Worm (Caenorhabditis elegans) whole organism, midembryonic: ENCODE data around the gene col-114.

ENCODE experiments used
- T22C8.4 ChIP-seq: fragments of 200-800 bp; sonication (Bioruptor generic); IDR thresholded peaks from 2 replicates; pipeline ENCODE4 v1.3.6; 2022; ENCODE audit warnings: missing genetic modification characterization, missing compliant biosample characterization
- cog-1 ChIP-seq: sonication (generic microtip); optimal IDR thresholded peaks from 2 replicates; lab custom pipeline; 2016; ENCODE audit warnings: missing genetic modification characterization, missing compliant biosample characterization
- flt-1 ChIP-seq: fragments of 200-800 bp; sonication (Bioruptor generic); IDR thresholded peaks from 2 replicates; pipeline ENCODE4 v1.3.6; 2022; ENCODE audit warnings: missing genetic modification characterization, missing compliant biosample characterization
- klf-2 ChIP-seq: fragments of 200-800 bp; sonication (Bioruptor generic); conservative IDR thresholded peaks from 2 replicates; pipeline ENCODE4 v1.3.6; 2022; ENCODE audit warnings: missing genetic modification reagents, missing genetic modification characterization, missing compliant biosample characterization
- med-1 ChIP-seq: sonication (generic microtip); optimal IDR thresholded peaks from 2 replicates; lab custom pipeline; 2017; ENCODE audit warnings: missing genetic modification characterization, mild to moderate bottlenecking, missing compliant biosample characterization, antibody characterized with exemption, missing genetic modification reagents; ENCODE audit not compliant: insufficient read depth
- ref-1 ChIP-seq: fragments of 200-800 bp; sonication (Bioruptor generic); conservative IDR thresholded peaks from 2 replicates; pipeline ENCODE4 v1.3.6; 2022; ENCODE audit warnings: missing genetic modification reagents, missing genetic modification characterization, missing compliant biosample characterization
- tab-1 ChIP-seq: fragments of 200-800 bp; sonication (Bioruptor generic); IDR thresholded peaks from 2 replicates; pipeline ENCODE4 v1.3.6; 2022; ENCODE audit warnings: missing genetic modification characterization, missing compliant biosample characterization
- ztf-23 ChIP-seq: fragments of 200-800 bp; sonication (Bioruptor generic); IDR thresholded peaks from 2 replicates; pipeline ENCODE4 v1.3.6; 2022; ENCODE audit warnings: missing genetic modification reagents, missing genetic modification characterization, missing compliant biosample characterization
- ztf-29 ChIP-seq: fragments of 200-800 bp; sonication (Bioruptor generic); IDR thresholded peaks from 2 replicates; pipeline ENCODE4 v1.3.6; 2022; ENCODE audit warnings: missing genetic modification reagents, missing genetic modification characterization, missing compliant biosample characterization

col-114 gene

DNA sequence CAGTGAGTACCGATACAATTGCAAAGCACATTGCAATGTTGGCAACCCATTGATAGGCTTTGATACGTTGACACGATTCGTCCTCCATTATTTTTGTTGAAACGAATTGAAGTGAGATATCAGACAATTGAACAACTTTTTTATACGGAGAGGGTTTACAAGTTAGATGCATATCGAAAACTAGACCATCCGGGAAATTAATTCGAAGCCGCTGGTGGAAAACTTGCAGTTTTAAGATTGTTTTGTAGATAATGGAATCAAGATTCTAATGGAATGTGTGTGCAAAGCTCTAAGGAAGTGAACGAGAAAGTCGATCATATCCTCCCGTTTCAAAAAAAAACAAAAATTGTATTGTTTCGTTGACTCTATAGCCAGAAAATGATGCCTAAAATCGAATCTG lies at the start of gene col-114:
col-114 (minus strand) TSS at position 101 of the 400 bp plus-strand sequence.
- TF ChIP-seq klf-2 (GFP tag; lab: Robert Waterston, UW) (no peak), T22C8.4 (GFP tag; lab: Robert Waterston, UW) (no peak), ztf-29 (GFP tag; lab: Robert Waterston, UW) (no peak), cog-1 (no peak), flt-1 (no peak), tab-1 (GFP tag; lab: Robert Waterston, UW) (no peak), med-1 (no peak), ztf-23 (GFP tag; lab: Robert Waterston, UW) (no peak), ref-1 (GFP tag; lab: Robert Waterston, UW) (no peak)

DNA sequence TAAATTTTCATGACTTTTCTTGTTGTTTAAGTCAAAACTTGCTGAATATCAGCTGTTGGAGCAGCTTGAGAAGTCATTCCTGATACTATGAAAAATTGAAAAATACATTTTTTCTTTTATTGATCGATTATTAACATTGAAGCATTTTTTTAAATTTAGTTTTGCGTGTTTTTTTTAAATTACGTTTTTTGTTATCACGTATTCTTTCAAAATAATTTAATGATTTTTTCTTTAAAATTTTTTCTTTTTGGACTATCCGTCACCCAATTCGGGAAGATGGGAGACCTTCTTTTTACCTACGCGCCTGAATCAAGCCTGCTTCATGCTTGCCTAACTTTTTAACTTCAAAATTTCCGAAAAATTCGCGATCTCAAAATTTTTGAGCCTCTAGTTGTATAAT lies 47.7 kb upstream of the col-114 start, which contains the start of gene F42C5.5:
F42C5.5 (minus strand) TSS at position 101 of the 400 bp plus-strand sequence.
- no peak for TF ChIP-seq tab-1 (GFP tag; lab: Robert Waterston, UW)
- no peak for TF ChIP-seq cog-1

DNA sequence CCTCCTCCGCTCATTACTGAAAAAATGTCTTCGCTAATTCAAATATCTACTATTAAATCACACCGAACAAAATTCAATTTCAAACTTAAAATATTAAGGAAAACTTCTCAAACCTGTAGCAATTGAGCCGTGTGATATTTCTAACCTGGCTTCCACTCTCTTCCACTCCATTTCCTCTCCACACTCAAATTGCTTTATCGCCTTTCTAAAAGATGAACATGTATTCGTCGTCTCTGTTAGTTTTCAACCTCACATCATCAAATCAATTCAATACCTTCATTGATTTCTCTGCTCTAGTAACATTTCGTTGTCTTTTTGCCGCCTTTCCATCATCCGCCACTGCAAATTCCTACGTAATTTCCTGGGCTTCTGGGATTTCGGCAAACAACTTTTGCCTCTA lies 45.5 kb upstream of the col-114 start, which contains the start of gene F42C5.4:
F42C5.4 (minus strand) TSS at position 171 of the 400 bp plus-strand sequence.
- TF ChIP-seq med-1: no peak
- TF ChIP-seq ref-1 (GFP tag; lab: Robert Waterston, UW): no peak
- no peak for TF ChIP-seq T22C8.4 (GFP tag; lab: Robert Waterston, UW)
- no peak for TF ChIP-seq klf-2 (GFP tag; lab: Robert Waterston, UW)

DNA sequence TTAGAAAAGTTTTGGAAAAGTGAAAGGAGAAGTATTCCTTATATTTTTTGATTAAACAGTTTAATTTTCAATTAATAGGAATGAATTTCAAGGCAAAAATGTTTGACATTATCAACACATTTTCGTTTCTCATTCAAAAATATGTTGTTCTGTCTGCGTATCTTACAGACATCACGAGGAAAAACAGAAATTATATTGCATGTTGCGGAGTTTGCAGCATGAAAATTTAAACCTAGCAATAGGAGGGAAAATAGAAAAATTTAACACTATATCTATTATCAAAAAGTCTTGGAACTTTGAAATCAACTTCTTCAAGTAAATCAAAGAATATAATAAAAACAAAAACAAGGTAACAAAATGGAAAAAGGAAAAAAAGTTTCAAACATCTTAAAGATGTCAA lies 44.6 kb upstream of the col-114 start:
- TF ChIP-seq med-1 (no peak), tab-1 (GFP tag; lab: Robert Waterston, UW) (no peak)

DNA sequence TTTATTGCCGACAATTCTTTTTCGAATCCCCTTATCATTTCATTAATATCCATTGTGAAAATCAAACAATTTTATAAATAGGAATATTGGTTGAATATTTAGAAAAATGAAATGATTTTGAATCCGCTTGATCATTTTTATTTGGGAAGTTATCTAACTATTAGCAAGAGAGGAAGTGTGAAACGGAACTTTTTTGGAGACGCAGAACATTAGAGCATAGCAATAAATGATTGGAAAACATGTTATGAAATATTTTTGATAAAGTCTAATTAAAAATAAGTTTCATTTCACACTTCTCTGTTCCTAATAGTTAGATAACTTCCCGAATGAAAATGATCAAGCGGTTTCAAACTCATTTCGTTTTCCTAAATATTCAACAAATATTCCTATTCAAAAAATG lies 41.0 kb upstream of the col-114 start, which contains the start of gene F42C5.3:
F42C5.3 (minus strand) TSS at position 101 of the 400 bp plus-strand sequence.
- TF ChIP-seq ztf-23 (GFP tag; lab: Robert Waterston, UW) (no peak), flt-1 (no peak), cog-1 (no peak), med-1 (no peak), ztf-29 (GFP tag; lab: Robert Waterston, UW) (no peak), ref-1 (GFP tag; lab: Robert Waterston, UW) (no peak), klf-2 (GFP tag; lab: Robert Waterston, UW) (no peak), T22C8.4 (GFP tag; lab: Robert Waterston, UW) (no peak), tab-1 (GFP tag; lab: Robert Waterston, UW) (no peak)

DNA sequence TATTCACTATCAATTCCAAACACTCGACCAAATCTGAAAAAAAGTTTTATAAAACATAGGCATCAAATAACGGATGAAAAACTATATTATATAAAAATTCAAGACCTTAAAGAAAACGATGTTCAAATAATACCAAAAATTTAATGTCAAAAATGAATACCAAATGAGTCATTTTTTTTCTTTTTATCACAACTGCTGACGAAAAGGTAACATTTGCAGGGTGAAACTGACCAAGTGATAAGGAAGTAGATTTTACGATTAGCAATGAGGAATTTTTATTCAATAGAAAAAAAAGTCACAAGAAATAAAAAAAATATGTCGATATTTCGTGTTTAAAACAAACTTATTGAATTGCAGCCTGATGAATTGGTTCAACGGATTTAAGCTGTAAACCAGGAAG lies 39.4 kb upstream of the col-114 start, which contains the start of gene C06E4.8:
C06E4.8 (minus strand) TSS at position 37 of the 400 bp plus-strand sequence.
- TF ChIP-seq ztf-29 (GFP tag; lab: Robert Waterston, UW) (no peak), med-1 (no peak), flt-1 (no peak)

DNA sequence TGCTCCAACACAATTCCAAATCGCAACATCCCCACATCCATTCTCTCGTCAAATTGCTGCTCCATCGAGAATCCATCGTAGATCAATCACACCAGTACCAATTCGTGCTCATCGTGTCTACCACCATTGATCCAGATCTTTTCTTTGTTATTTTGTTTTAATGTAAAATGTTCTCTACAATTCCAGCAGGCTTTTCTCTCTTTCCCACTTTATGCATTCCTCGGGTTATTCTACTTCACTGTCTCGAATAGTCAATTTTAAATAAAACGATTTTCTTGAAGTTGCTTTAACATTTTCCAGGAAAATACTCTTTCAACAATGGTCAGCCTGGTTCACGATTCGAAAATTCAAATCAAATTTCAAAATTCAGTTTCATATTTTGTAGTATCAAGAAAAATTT lies 36.5 kb upstream of the col-114 start, which contains the start of gene C06E4.1:
C06E4.1 (plus strand) TSS at position 301 of the 400 bp plus-strand sequence.
- TF ChIP-seq med-1: no peak
- TF ChIP-seq klf-2 (GFP tag; lab: Robert Waterston, UW): no peak
- no peak for TF ChIP-seq ztf-29 (GFP tag; lab: Robert Waterston, UW)
- no peak for TF ChIP-seq ztf-23 (GFP tag; lab: Robert Waterston, UW)
- TF ChIP-seq flt-1: no peak
- TF ChIP-seq ref-1 (GFP tag; lab: Robert Waterston, UW): no peak
- no peak for TF ChIP-seq T22C8.4 (GFP tag; lab: Robert Waterston, UW)

DNA sequence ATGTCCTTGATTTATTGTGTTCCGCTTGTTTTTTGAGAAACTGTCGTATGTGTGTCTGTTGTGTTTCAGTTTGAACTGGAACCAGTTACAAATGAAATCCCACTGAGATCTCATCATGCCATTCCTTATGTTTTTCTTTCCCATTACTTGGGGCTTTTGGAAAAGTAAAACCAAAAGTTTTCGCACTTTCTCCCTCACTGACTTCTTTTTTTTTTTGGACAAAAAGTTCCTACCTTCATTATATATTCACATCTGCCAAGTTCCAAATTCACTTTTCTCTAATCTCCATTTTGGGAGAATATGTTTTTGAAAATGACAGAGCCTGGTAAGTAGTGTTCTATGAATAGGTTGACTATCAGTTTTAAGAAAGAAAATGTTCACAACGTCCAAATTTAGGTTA lies 30.2 kb upstream of the col-114 start, which contains the start of gene C06E4.2:
C06E4.2 (plus strand) TSS at position 301 of the 400 bp plus-strand sequence.
- no peak for TF ChIP-seq T22C8.4 (GFP tag; lab: Robert Waterston, UW)
- TF ChIP-seq ztf-29 (GFP tag; lab: Robert Waterston, UW): no peak
- TF ChIP-seq tab-1 (GFP tag; lab: Robert Waterston, UW): no peak
- no peak for TF ChIP-seq ztf-23 (GFP tag; lab: Robert Waterston, UW)

DNA sequence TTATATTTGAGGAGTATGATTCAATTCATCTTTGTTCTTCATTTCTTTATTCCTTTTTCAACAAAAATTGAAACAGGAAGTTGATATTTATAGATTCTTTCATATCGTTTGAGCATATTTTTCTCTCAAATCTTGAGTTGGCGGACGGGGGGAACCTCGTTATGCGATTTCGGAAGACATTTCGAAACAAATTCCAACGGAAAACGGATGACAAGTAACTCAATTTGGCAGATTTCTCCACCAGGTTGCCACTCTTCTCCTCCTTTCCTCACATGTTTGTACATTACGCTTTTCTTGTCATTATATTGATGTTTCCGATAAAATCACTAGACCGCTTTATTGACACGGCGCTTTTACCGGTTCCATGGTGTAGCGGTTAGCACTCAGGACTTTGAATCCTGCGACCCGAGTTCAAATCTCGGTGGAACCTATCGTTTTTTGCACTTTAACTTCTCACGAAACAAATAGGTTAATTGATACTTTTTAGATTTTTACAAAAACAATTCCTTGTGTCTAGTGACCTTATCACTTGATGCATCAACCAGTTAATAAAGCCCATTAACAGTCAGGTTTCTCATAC lies 28.6 kb upstream of the col-114 start:
- no peak for TF ChIP-seq T22C8.4 (GFP tag; lab: Robert Waterston, UW)
- TF ChIP-seq cog-1: no peak
- TF ChIP-seq ztf-29 (GFP tag; lab: Robert Waterston, UW): no peak
- TF ChIP-seq ztf-23 (GFP tag; lab: Robert Waterston, UW): no peak
- TF ChIP-seq tab-1 (GFP tag; lab: Robert Waterston, UW): no peak
- TF ChIP-seq flt-1: no peak
- TF ChIP-seq med-1: no peak
- no peak for TF ChIP-seq ref-1 (GFP tag; lab: Robert Waterston, UW)
- no peak for TF ChIP-seq klf-2 (GFP tag; lab: Robert Waterston, UW)

DNA sequence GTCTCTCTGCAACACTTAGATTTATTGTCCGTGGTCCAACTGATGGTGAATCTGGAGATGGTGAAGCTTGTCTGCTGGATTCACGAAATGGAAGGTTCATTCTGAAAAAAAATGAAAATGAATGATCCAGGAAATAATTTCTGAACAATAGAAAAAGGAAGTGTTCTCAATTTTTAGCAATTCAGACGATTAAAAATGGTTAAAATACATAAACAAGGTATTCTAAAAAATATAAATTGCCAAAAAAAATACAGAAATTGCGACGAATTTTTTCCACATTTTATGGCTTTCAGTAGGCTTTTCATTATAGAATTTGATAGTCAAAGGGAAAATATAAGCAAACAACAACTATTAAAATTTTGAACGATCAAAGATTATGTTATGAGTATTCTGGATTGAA lies 16.7 kb upstream of the col-114 start, which contains the start of gene glb-2:
glb-2 (minus strand) TSS at position 101 of the 400 bp plus-strand sequence.
- TF ChIP-seq cog-1: no peak
- TF ChIP-seq klf-2 (GFP tag; lab: Robert Waterston, UW): no peak
- no peak for TF ChIP-seq med-1
- TF ChIP-seq ref-1 (GFP tag; lab: Robert Waterston, UW): no peak
- TF ChIP-seq T22C8.4 (GFP tag; lab: Robert Waterston, UW): no peak
- no peak for TF ChIP-seq ztf-23 (GFP tag; lab: Robert Waterston, UW)
- no peak for TF ChIP-seq ztf-29 (GFP tag; lab: Robert Waterston, UW)
- no peak for TF ChIP-seq tab-1 (GFP tag; lab: Robert Waterston, UW)
- no peak for TF ChIP-seq flt-1

DNA sequence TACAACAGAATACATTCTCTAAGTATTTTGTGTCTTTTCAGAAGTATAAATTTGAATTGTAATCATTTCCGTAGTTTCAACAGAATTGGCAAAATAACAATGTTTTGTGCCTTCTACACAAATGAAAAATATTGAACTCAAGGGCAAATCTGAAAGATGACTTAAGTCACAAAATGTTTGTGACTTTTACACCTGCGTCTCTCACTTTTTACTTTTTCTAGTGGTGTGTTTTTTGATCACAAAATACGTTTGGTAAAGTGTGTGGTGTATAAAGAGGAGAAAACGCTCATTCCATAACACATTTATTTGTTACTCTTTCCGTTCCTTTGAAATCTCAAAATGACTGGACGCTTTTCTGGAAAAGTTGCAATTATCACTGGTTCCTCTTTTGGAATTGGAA lies 14.1 kb upstream of the col-114 start, which contains the start of gene C06E4.3:
C06E4.3 (plus strand) TSS at position 289 of the 400 bp plus-strand sequence.
- TF ChIP-seq ztf-23 (GFP tag; lab: Robert Waterston, UW) (no peak), cog-1 (no peak)
